Fruit fly (Drosophila melanogaster): ENCODE measurements around the gene CG12990.
A peak's percentile ranks its signal among the peaks of the same experiment; 100 is the strongest.

The CG12990 gene

DNA sequence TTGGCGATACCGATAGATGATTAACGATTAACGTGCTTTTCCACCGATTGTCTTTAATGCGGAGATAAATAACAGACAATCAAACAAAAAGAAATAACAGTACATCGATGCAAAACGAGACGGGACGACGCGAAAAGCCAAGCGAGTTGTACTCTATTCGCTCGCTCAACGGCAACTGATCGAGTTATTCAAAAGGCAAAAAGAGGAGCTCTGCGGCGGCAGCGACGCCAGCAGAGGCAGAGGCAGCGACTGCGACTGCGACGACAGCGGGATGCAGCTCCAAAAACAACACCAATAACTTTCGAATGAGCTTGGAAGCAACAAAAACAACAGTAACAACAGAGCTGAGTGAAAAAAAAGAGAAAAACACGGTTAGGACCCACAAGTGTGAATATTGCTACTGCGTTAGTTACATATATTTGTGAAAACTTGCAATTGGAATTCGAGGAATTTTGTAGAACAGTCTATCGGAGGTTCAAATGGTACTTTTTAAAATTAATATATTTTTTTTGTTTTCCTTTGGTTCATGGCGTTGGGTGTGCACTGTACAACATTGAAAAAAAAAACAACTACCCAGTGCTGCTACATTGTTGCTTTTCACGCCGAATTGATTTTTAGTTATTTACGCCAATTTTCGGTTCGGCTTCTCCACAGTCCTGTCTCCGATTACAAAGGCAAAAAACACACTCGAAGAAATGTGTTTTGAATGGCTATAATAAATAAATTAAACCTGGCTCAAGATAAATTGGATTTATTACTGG, 11.2 kb upstream of the CG12990 start:
- no peak for TF ChIP-seq usp (GFP tag; optimal IDR thresholded peaks at IDR 0.05)
- no peak for TF ChIP-seq Myc (optimal IDR thresholded peaks at IDR 0.05)
- TF ChIP-seq lola (GFP tag; optimal IDR thresholded peaks at IDR 0.05): no peak
- peak; percentile 35 for TF ChIP-seq tai (GFP tag; optimal IDR thresholded peaks at IDR 0.05)
- peak; percentile 76 for TF ChIP-seq Hnf4 (GFP tag; optimal IDR thresholded peaks at IDR 0.05)
- TF ChIP-seq pan (optimal IDR thresholded peaks at IDR 0.05): no peak
- TF ChIP-seq ey (GFP tag; optimal IDR thresholded peaks at IDR 0.05): peak; percentile 89
- no peak for TF ChIP-seq dl (GFP tag; optimal IDR thresholded peaks at IDR 0.05; ENCODE audit: insufficient read depth in 1 of 2, partially characterized antibody in 2 of 2)
- peak; percentile 86 for TF ChIP-seq CrebA (GFP tag; optimal IDR thresholded peaks at IDR 0.05; ENCODE audit: borderline replicate concordance)
- TF ChIP-seq HLH106 (tag; optimal IDR thresholded peaks at IDR 0.05): peak; percentile 85
- no peak for TF ChIP-seq Dif (GFP tag; optimal IDR thresholded peaks at IDR 0.05; ENCODE audit: partially characterized antibody)
- no peak for TF ChIP-seq Dfd (GFP tag; optimal IDR thresholded peaks at IDR 0.05)
- peak; percentile 95 for TF ChIP-seq h (GFP tag; optimal IDR thresholded peaks at IDR 0.05)
- TF ChIP-seq foxo (GFP tag; optimal IDR thresholded peaks at IDR 0.05): peak in 1 of 2 experiments; percentile 93
- TF ChIP-seq Vsx2 (GFP tag; optimal IDR thresholded peaks at IDR 0.05; ENCODE audit: partially characterized antibody): peak; percentile 12
- TF ChIP-seq OdsH (GFP tag; optimal IDR thresholded peaks at IDR 0.05): peak; percentile 86
- TF ChIP-seq brk (GFP tag; optimal IDR thresholded peaks at IDR 0.05): peak; percentile 52
- peak; percentile 95 for TF ChIP-seq woc (GFP tag; optimal IDR thresholded peaks at IDR 0.05)
- TF ChIP-seq psq (GFP tag; optimal IDR thresholded peaks at IDR 0.05): peak; percentile 78
- TF ChIP-seq Sp1 (GFP tag; optimal IDR thresholded peaks at IDR 0.05): peak; percentile 84
- no peak for TF ChIP-seq Hr83 (GFP tag; optimal IDR thresholded peaks at IDR 0.05; ENCODE audit: poor library complexity, severe bottlenecking)
- TF ChIP-seq sv (GFP tag; optimal IDR thresholded peaks at IDR 0.05): peak; percentile 67
- no peak for TF ChIP-seq GATAd (GFP tag; optimal IDR thresholded peaks at IDR 0.05)
- TF ChIP-seq Mio (GFP tag; optimal IDR thresholded peaks at IDR 0.05): no peak
- TF ChIP-seq CG9705 (GFP tag; optimal IDR thresholded peaks at IDR 0.05): peak; percentile 67
- TF ChIP-seq dmrt93B (GFP tag; optimal IDR thresholded peaks at IDR 0.05): peak; percentile 81
- peak; percentile 94 for TF ChIP-seq sage (GFP tag; optimal IDR thresholded peaks at IDR 0.05)
- TF ChIP-seq Abd-B (GFP tag; optimal IDR thresholded peaks at IDR 0.05): no peak
- TF ChIP-seq br (GFP tag; optimal IDR thresholded peaks at IDR 0.05): peak; percentile 86
- peak; percentile 44 for TF ChIP-seq Jra (GFP tag; optimal IDR thresholded peaks at IDR 0.05)
- TF ChIP-seq Rel (GFP tag; optimal IDR thresholded peaks at IDR 0.05): peak; percentile 63
- TF ChIP-seq Rel (tag; optimal IDR thresholded peaks at IDR 0.05): peak; percentile 50
- no peak for TF ChIP-seq N (GFP tag; optimal IDR thresholded peaks at IDR 0.05)
- TF ChIP-seq CG32264 (GFP tag; optimal IDR thresholded peaks at IDR 0.05): peak; percentile 32
- TF ChIP-seq rgr (GFP tag; optimal IDR thresholded peaks at IDR 0.05): peak; percentile 86
- TF ChIP-seq dsf (GFP tag; optimal IDR thresholded peaks at IDR 0.05; ENCODE audit: borderline replicate concordance): no peak
- no peak for TF ChIP-seq Hr78 (GFP tag; optimal IDR thresholded peaks at IDR 0.05)
- peak; percentile 92 for TF ChIP-seq fru (GFP tag; optimal IDR thresholded peaks at IDR 0.05)
- peak; percentile 46 for TF ChIP-seq jim (GFP tag; optimal IDR thresholded peaks at IDR 0.05)

- peak; percentile 61 for TF ChIP-seq HLH106 (tag; optimal IDR thresholded peaks at IDR 0.05)
- peak; percentile 74 for TF ChIP-seq Sp1 (GFP tag; optimal IDR thresholded peaks at IDR 0.05)
- TF ChIP-seq psq (GFP tag; optimal IDR thresholded peaks at IDR 0.05): peak; percentile 38
- peak; percentile 6 for TF ChIP-seq woc (GFP tag; optimal IDR thresholded peaks at IDR 0.05)
- peak; percentile 47 for TF ChIP-seq OdsH (GFP tag; optimal IDR thresholded peaks at IDR 0.05)
- TF ChIP-seq sv (GFP tag; optimal IDR thresholded peaks at IDR 0.05): no peak
- TF ChIP-seq dmrt93B (GFP tag; optimal IDR thresholded peaks at IDR 0.05): peak; percentile 15
- peak; percentile 4 for TF ChIP-seq CG9705 (GFP tag; optimal IDR thresholded peaks at IDR 0.05)
- no peak for TF ChIP-seq dsf (GFP tag; optimal IDR thresholded peaks at IDR 0.05; ENCODE audit: borderline replicate concordance)
- peak in 1 of 2 experiments; percentile 46 for TF ChIP-seq foxo (GFP tag; optimal IDR thresholded peaks at IDR 0.05)
- no peak for TF ChIP-seq Rel (GFP tag; optimal IDR thresholded peaks at IDR 0.05)
- no peak for TF ChIP-seq Rel (tag; optimal IDR thresholded peaks at IDR 0.05)
- TF ChIP-seq N (GFP tag; optimal IDR thresholded peaks at IDR 0.05): no peak
- TF ChIP-seq Jra (GFP tag; optimal IDR thresholded peaks at IDR 0.05): no peak
- no peak for TF ChIP-seq GATAd (GFP tag; optimal IDR thresholded peaks at IDR 0.05)
- peak in 1 of 2 experiments; percentile 5 for TF ChIP-seq dl (GFP tag; optimal IDR thresholded peaks at IDR 0.05; ENCODE audit: insufficient read depth in 1 of 2, partially characterized antibody in 2 of 2)
- TF ChIP-seq Hnf4 (GFP tag; optimal IDR thresholded peaks at IDR 0.05): no peak
- TF ChIP-seq Hr78 (GFP tag; optimal IDR thresholded peaks at IDR 0.05): no peak
- peak; percentile 40 for TF ChIP-seq Dif (GFP tag; optimal IDR thresholded peaks at IDR 0.05; ENCODE audit: partially characterized antibody)
- peak; percentile 20 for TF ChIP-seq fru (GFP tag; optimal IDR thresholded peaks at IDR 0.05)
- no peak for TF ChIP-seq Vsx2 (GFP tag; optimal IDR thresholded peaks at IDR 0.05; ENCODE audit: partially characterized antibody)
- peak; percentile 18 for TF ChIP-seq rgr (GFP tag; optimal IDR thresholded peaks at IDR 0.05)
Measured at dm6 chrX:17679642-17680571, 8.2 kb upstream of the CG12990 start.
